Worm (Caenorhabditis elegans): ENCODE results near the gene F39G3.5.
A peak's percentile ranks its signal among the peaks of the same experiment; 100 is the strongest.

The F39G3.5 gene

ce11 chrV:4755308-4756029 lies 33.1 kb downstream of the F39G3.5 start, which contains the start of gene pgl-3 (continued):
- TF ChIP-seq B0261.1 (tag; optimal IDR thresholded peaks at IDR 0.05), result no peak
- TF ChIP-seq pbrm-1 (GFP tag; IDR thresholded peaks at IDR 0.05), result no peak
- peak; percentile 88 for TF ChIP-seq hrde-1 (tag; optimal IDR thresholded peaks at IDR 0.05; ENCODE audit: borderline replicate concordance)
- no peak for TF ChIP-seq somi-1 (GFP tag; optimal IDR thresholded peaks at IDR 0.05)
- no peak for TF ChIP-seq Y53F4B.3 (GFP tag; IDR thresholded peaks at IDR 0.05)
- TF ChIP-seq pha-4 (tag; optimal IDR thresholded peaks at IDR 0.05), result no peak
- TF ChIP-seq F10E7.11 (tag; optimal IDR thresholded peaks at IDR 0.05), result no peak
- no peak for TF ChIP-seq Y67H2A.10 (GFP tag; conservative IDR thresholded peaks at IDR 0.05)
- TF ChIP-seq rpc-1 (optimal IDR thresholded peaks at IDR 0.05), result no peak
- TF ChIP-seq rpc-1 (tag; optimal IDR thresholded peaks at IDR 0.05), result no peak
- peak; percentile 70 for TF ChIP-seq madf-6 (GFP tag; IDR thresholded peaks at IDR 0.05)
- no peak for TF ChIP-seq egrh-3 (GFP tag; IDR thresholded peaks at IDR 0.05)
- TF ChIP-seq lir-1 (GFP tag; conservative IDR thresholded peaks at IDR 0.05), result no peak
- TF ChIP-seq ceh-27 (GFP tag; optimal IDR thresholded peaks at IDR 0.05), result no peak
- no peak for TF ChIP-seq F57A8.1 (GFP tag; optimal IDR thresholded peaks at IDR 0.05)
- TF ChIP-seq repo-1 (tag; optimal IDR thresholded peaks at IDR 0.05), result no peak
- TF ChIP-seq B0336.3 (GFP tag; IDR thresholded peaks at IDR 0.05), result peak; percentile 48; the same call in 1 of the 2 replicates
- TF ChIP-seq unc-62 (GFP tag; optimal IDR thresholded peaks at IDR 0.05), result no peak
- no peak for TF ChIP-seq nhr-27 (tag; optimal IDR thresholded peaks at IDR 0.05)
- TF ChIP-seq lin-40 (tag; optimal IDR thresholded peaks at IDR 0.05), result no peak
- no peak for TF ChIP-seq ztf-18 (tag; optimal IDR thresholded peaks at IDR 0.05)
- no peak for TF ChIP-seq ceh-58 (GFP tag; IDR thresholded peaks at IDR 0.05)
- no peak for TF ChIP-seq egl-18 (GFP tag; IDR thresholded peaks at IDR 0.05)
- no peak for TF ChIP-seq sea-2 (GFP tag; IDR thresholded peaks at IDR 0.05)
- no peak for TF ChIP-seq nhr-179 (tag; optimal IDR thresholded peaks at IDR 0.05)
- no peak for TF ChIP-seq atf-7 (tag; optimal IDR thresholded peaks at IDR 0.05)
- no peak for TF ChIP-seq ekl-4 (GFP tag; IDR thresholded peaks at IDR 0.05)
- no peak for TF ChIP-seq gei-17 (GFP tag; optimal IDR thresholded peaks at IDR 0.05)
- TF ChIP-seq madf-3 (GFP tag; IDR thresholded peaks at IDR 0.05), result peak; percentile 77; the same call in 1 of the 2 replicates
- no peak for TF ChIP-seq dpff-1 (tag; optimal IDR thresholded peaks at IDR 0.05)
- TF ChIP-seq tbx-9 (tag; optimal IDR thresholded peaks at IDR 0.05; ENCODE audit: borderline replicate concordance), result no peak
- no peak for TF ChIP-seq dox-1 (GFP tag; IDR thresholded peaks at IDR 0.05)
- TF ChIP-seq ztf-6 (GFP tag; IDR thresholded peaks at IDR 0.05), result no peak
- no peak for TF ChIP-seq ama-1 (optimal IDR thresholded peaks at IDR 0.05)
- TF ChIP-seq ama-1 (GFP tag; optimal IDR thresholded peaks at IDR 0.05), result no peak
- TF ChIP-seq B0035.1 (tag; optimal IDR thresholded peaks at IDR 0.05), result no peak
- no peak for TF ChIP-seq ztf-3 (GFP tag; optimal IDR thresholded peaks at IDR 0.05)
- TF ChIP-seq hsf-1 (GFP tag; IDR thresholded peaks at IDR 0.05), result peak; percentile 83
- peak; percentile 41 for TF ChIP-seq lsl-1 (GFP tag; optimal IDR thresholded peaks at IDR 0.05)
- TF ChIP-seq nfya-1 (tag; optimal IDR thresholded peaks at IDR 0.05; ENCODE audit: borderline replicate concordance, insufficient read depth), result no peak
- TF ChIP-seq lin-54 (GFP tag; optimal IDR thresholded peaks at IDR 0.05), result peak; percentile 52
- TF ChIP-seq bed-2 (GFP tag; IDR thresholded peaks at IDR 0.05), result no peak
- peak; percentile 77 for TF ChIP-seq D2030.7 (GFP tag; IDR thresholded peaks at IDR 0.05)
- 0 out of 2 replicates have a peak, but pooled peaks have one; percentile 19 for TF ChIP-seq F37B4.10 (GFP tag; IDR thresholded peaks at IDR 0.05)
- TF ChIP-seq F39B2.1 (GFP tag; IDR thresholded peaks at IDR 0.05), result peak; percentile 73
- no peak for TF ChIP-seq attf-3 (GFP tag; conservative IDR thresholded peaks at IDR 0.05)
- TF ChIP-seq K12H6.12 (tag; optimal IDR thresholded peaks at IDR 0.05), result no peak
- no peak for TF ChIP-seq nhr-90 (tag; optimal IDR thresholded peaks at IDR 0.05)
- TF ChIP-seq hmg-20 (GFP tag; IDR thresholded peaks at IDR 0.05), result no peak
